Fruit fly (Drosophila melanogaster) Kc167 (cell line): ENCODE results near the gene CG13044.

Experiments
- h ChIP-seq: fragments of >200 bp; optimal IDR thresholded peaks from 3 replicates; lab custom pipeline; 2018; ENCODE audit warnings: missing external identifiers
- insv ChIP-seq: fragments of >200 bp; optimal IDR thresholded peaks from 3 replicates; lab custom pipeline; 2018; ENCODE audit warnings: missing external identifiers
- psq ChIP-seq: fragments of >200 bp; optimal IDR thresholded peaks from 2 replicates; lab custom pipeline; 2017; ENCODE audit warnings: missing external identifiers
- ttk ChIP-seq: sonication (Bioruptor generic); optimal IDR thresholded peaks from 2 replicates; lab custom pipeline; 2017; ENCODE audit warnings: missing external identifiers

DNA sequence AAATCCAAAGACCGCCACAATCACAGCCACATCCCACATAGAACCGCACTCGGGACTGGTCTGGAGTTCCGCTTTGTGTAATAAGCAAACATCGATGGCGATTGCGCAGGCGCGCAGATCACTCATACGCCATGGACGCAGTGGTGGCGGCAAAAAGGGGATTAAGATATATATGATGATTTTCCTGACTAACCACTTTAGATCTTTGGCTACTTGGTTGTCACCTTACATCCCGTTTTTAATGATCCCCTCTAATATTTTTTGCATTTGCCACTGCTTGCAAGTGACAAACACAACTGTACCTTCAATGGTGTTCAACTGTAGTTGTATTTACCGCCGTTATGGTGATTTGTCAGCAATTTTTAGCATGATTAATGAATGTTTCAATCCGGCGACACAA is 7.0 kb upstream of the CG13044 start:
- no peak for TF ChIP-seq ttk (lab: Kevin White, UChicago)
- TF ChIP-seq insv, result no peak
- no peak for TF ChIP-seq h (lab: Kevin White, UChicago)
- TF ChIP-seq psq (lab: Kevin White, UChicago), result no peak
